Fruit fly (Drosophila melanogaster) whole organism, embryonic: Measurements from ENCODE around the gene CG2972.
A peak's percentile ranks its signal among the peaks of the same experiment; 100 is the strongest.

Source experiments
- Antp ChIP-seq: fragments of 200-800 bp; sonication (Bioruptor generic); optimal IDR thresholded peaks from 3 replicates; lab custom pipeline; 2016; ENCODE audit warnings: missing biosample characterization, missing genetic modification characterization
- Atf3 ChIP-seq: fragments of 200-800 bp; sonication (Bioruptor generic); optimal IDR thresholded peaks from 3 replicates; lab custom pipeline; 2016; ENCODE audit warnings: missing biosample characterization, missing genetic modification characterization
- CG10959 ChIP-seq: fragments of 200-800 bp; sonication (Bioruptor generic); IDR thresholded peaks from 2 replicates; pipeline ENCODE4 v1.3.6; 2022; ENCODE audit warnings: missing biosample characterization, missing genetic modification characterization
- CG11085 ChIP-seq: fragments of 200-800 bp; sonication (Bioruptor generic); IDR thresholded peaks from 2 replicates; pipeline ENCODE4 v1.3.6; 2022; ENCODE audit warnings: missing biosample characterization, missing genetic modification characterization
- CG11093 ChIP-seq: fragments of 200-800 bp; sonication (Bioruptor generic); IDR thresholded peaks from 3 replicates; pipeline ENCODE4 v1.3.6; 2022; ENCODE audit warnings: missing biosample characterization, missing genetic modification characterization
- CG11696 ChIP-seq: fragments of 200-800 bp; sonication (Bioruptor generic); IDR thresholded peaks from 2 replicates; pipeline ENCODE4 v1.3.6; 2022; ENCODE audit warnings: missing biosample characterization, missing genetic modification characterization
- CG12071 ChIP-seq: fragments of 200-800 bp; sonication (Bioruptor generic); optimal IDR thresholded peaks from 3 replicates; lab custom pipeline; 2018; ENCODE audit warnings: missing biosample characterization, mild to moderate bottlenecking, missing genetic modification characterization
- CG12236 ChIP-seq: fragments of 200-800 bp; sonication (Bioruptor generic); optimal IDR thresholded peaks from 2 replicates; lab custom pipeline; 2016; ENCODE audit warnings: missing biosample characterization, missing genetic modification characterization
- CG1529 ChIP-seq: fragments of 200-800 bp; sonication (Bioruptor generic); optimal IDR thresholded peaks from 3 replicates; lab custom pipeline; 2018; ENCODE audit warnings: missing biosample characterization, missing genetic modification characterization
- CG1602 ChIP-seq: fragments of 200-800 bp; sonication (Bioruptor generic); optimal IDR thresholded peaks from 3 replicates; lab custom pipeline; 2016; ENCODE audit warnings: missing biosample characterization, missing genetic modification characterization
- CG16815 ChIP-seq: fragments of 200-800 bp; sonication (Bioruptor generic); optimal IDR thresholded peaks from 3 replicates; lab custom pipeline; 2017; ENCODE audit warnings: missing biosample characterization, mild to moderate bottlenecking, missing genetic modification characterization
- CG17328 ChIP-seq: fragments of 200-800 bp; sonication (Bioruptor generic); IDR thresholded peaks from 2 replicates; pipeline ENCODE4 v1.3.6; 2022; ENCODE audit warnings: missing biosample characterization, missing genetic modification characterization
- CG17361 ChIP-seq: fragments of 200-800 bp; sonication (Bioruptor generic); IDR thresholded peaks from 3 replicates; pipeline ENCODE4 v1.3.6; 2022; ENCODE audit warnings: missing biosample characterization, missing genetic modification characterization
- CG17568 ChIP-seq: fragments of 200-800 bp; sonication (Bioruptor generic); optimal IDR thresholded peaks from 2 replicates; lab custom pipeline; 2018; ENCODE audit warnings: missing biosample characterization, mild to moderate bottlenecking, missing genetic modification characterization, moderate library complexity
- CG2875 ChIP-seq: fragments of 200-800 bp; sonication (Bioruptor generic); optimal IDR thresholded peaks from 2 replicates; lab custom pipeline; 2017; ENCODE audit warnings: missing biosample characterization, mild to moderate bottlenecking, missing genetic modification characterization, missing genetic modification reagents
- CG32532 ChIP-seq: fragments of 200-800 bp; sonication (Bioruptor generic); IDR thresholded peaks from 2 replicates; pipeline ENCODE4 v1.3.6; 2022; ENCODE audit warnings: missing biosample characterization, missing genetic modification characterization
- CG33557 ChIP-seq: fragments of 200-800 bp; sonication (Bioruptor generic); optimal IDR thresholded peaks from 2 replicates; lab custom pipeline; 2019; ENCODE audit warnings: missing biosample characterization, mild to moderate bottlenecking, missing genetic modification characterization, moderate library complexity
- CG4404 ChIP-seq: fragments of 200-800 bp; sonication (Bioruptor generic); IDR thresholded peaks from 2 replicates; pipeline ENCODE4 v1.3.6; 2022; ENCODE audit warnings: missing biosample characterization, missing genetic modification characterization
- CG4730 ChIP-seq: fragments of 200-800 bp; sonication (Bioruptor generic); IDR thresholded peaks from 2 replicates; pipeline ENCODE4 v1.3.6; 2022; ENCODE audit warnings: missing biosample characterization, missing genetic modification characterization
- CG6765 ChIP-seq: fragments of 200-800 bp; sonication (Bioruptor generic); optimal IDR thresholded peaks from 3 replicates; lab custom pipeline; 2017; ENCODE audit warnings: missing biosample characterization, mild to moderate bottlenecking, missing genetic modification characterization
- CG7556 ChIP-seq: fragments of 200-800 bp; sonication (Bioruptor generic); optimal IDR thresholded peaks from 2 replicates; lab custom pipeline; 2017; ENCODE audit warnings: missing biosample characterization, mild to moderate bottlenecking, missing genetic modification characterization
- CG7786 ChIP-seq: fragments of 200-800 bp; sonication (Bioruptor generic); optimal IDR thresholded peaks from 2 replicates; lab custom pipeline; 2016; ENCODE audit warnings: missing biosample characterization, missing genetic modification characterization
- CG8089 ChIP-seq: fragments of 200-800 bp; sonication (Bioruptor generic); optimal IDR thresholded peaks from 3 replicates; lab custom pipeline; 2016; ENCODE audit warnings: missing biosample characterization, missing genetic modification characterization
- CG9932 ChIP-seq: fragments of 200-800 bp; sonication (Bioruptor generic); IDR thresholded peaks from 2 replicates; pipeline ENCODE4 v1.3.6; 2022; ENCODE audit warnings: missing biosample characterization, missing genetic modification characterization
- CoRest ChIP-seq: fragments of 200-800 bp; sonication (Bioruptor generic); optimal IDR thresholded peaks from 3 replicates; lab custom pipeline; 2018; ENCODE audit warnings: missing biosample characterization, mild to moderate bottlenecking, missing genetic modification characterization, moderate library complexity
- Dfd ChIP-seq, 2 experiments: fragments of >200 bp; optimal IDR thresholded peaks; 2 replicates each; lab custom pipeline; 2017; ENCODE audit warnings: missing biosample characterization in 2 of 2, missing genetic modification characterization in 2 of 2
- Dll ChIP-seq: fragments of 200-800 bp; sonication (Bioruptor generic); IDR thresholded peaks from 4 replicates; pipeline ENCODE4 v1.3.6; 2022; ENCODE audit warnings: missing biosample characterization, missing genetic modification characterization; ENCODE audit not compliant: partially characterized antibody
- Gug ChIP-seq: fragments of 200-800 bp; sonication (Bioruptor generic); IDR thresholded peaks from 4 replicates; pipeline ENCODE4 v1.3.6; 2022; ENCODE audit warnings: missing biosample characterization, missing genetic modification characterization
- Hmx ChIP-seq: fragments of 200-800 bp; sonication (Bioruptor generic); optimal IDR thresholded peaks from 2 replicates; lab custom pipeline; 2016; ENCODE audit warnings: missing biosample characterization, missing genetic modification characterization
- Hr51 ChIP-seq, 2 experiments: fragments of 200-800 bp; sonication (Bioruptor generic); optimal IDR thresholded peaks; 2 replicates in 1 of 2; 3 replicates in 1 of 2; lab custom pipeline; 2016 to 2018; ENCODE audit warnings: missing biosample characterization in 2 of 2, missing genetic modification characterization in 2 of 2, mild to moderate bottlenecking in 1 of 2, moderate library complexity in 1 of 2
- Hsf ChIP-seq: fragments of 200-800 bp; sonication (Bioruptor generic); optimal IDR thresholded peaks from 3 replicates; lab custom pipeline; 2016; ENCODE audit warnings: missing biosample characterization, missing genetic modification characterization
- Lhr ChIP-seq: fragments of 200-800 bp; sonication (Bioruptor generic); optimal IDR thresholded peaks from 3 replicates; lab custom pipeline; 2017; ENCODE audit warnings: mild to moderate bottlenecking, missing biosample characterization, missing genetic modification reagents, missing genetic modification characterization
- Nf-YC ChIP-seq: fragments of 200-800 bp; optimal IDR thresholded peaks from 3 replicates; lab custom pipeline; 2019; ENCODE audit warnings: missing biosample characterization, mild to moderate bottlenecking, missing genetic modification characterization, moderate library complexity
- Oaz ChIP-seq: fragments of 200-800 bp; sonication (Bioruptor generic); IDR thresholded peaks from 2 replicates; pipeline ENCODE4 v1.3.6; 2022; ENCODE audit warnings: missing biosample characterization, missing genetic modification characterization
- Scr ChIP-seq: fragments of 200-800 bp; sonication (Bioruptor generic); IDR thresholded peaks from 2 replicates; pipeline ENCODE4 v1.3.6; 2022; ENCODE audit warnings: missing biosample characterization, missing genetic modification characterization; ENCODE audit not compliant: partially characterized antibody
- Side ChIP-seq: fragments of 200-800 bp; sonication (Bioruptor generic); optimal IDR thresholded peaks from 2 replicates; lab custom pipeline; 2016; ENCODE audit warnings: missing biosample characterization, missing genetic modification characterization
- Trl ChIP-seq, 3 experiments: fragments of >200 bp in 2 of 3; fragments of 200-800 bp in 1 of 3; sonication (Bioruptor generic) in 1 of 3; optimal IDR thresholded peaks; 2 replicates in 1 of 3; 3 replicates in 2 of 3; lab custom pipeline; 2016 to 2017; ENCODE audit warnings: missing biosample characterization in 1 of 3, missing genetic modification characterization in 1 of 3
- ab ChIP-seq: fragments of 200-800 bp; sonication (Bioruptor generic); optimal IDR thresholded peaks from 2 replicates; lab custom pipeline; 2016; ENCODE audit warnings: missing biosample characterization, missing genetic modification characterization
- cas ChIP-seq: fragments of 200-800 bp; sonication (Bioruptor generic); IDR thresholded peaks from 2 replicates; pipeline ENCODE4 v1.3.6; 2022; ENCODE audit warnings: missing biosample characterization, missing genetic modification characterization
- chn ChIP-seq: fragments of 200-800 bp; sonication (Bioruptor generic); optimal IDR thresholded peaks from 2 replicates; lab custom pipeline; 2016; ENCODE audit warnings: missing biosample characterization, missing genetic modification characterization
- da ChIP-seq: fragments of 200-800 bp; sonication (Bioruptor generic); optimal IDR thresholded peaks from 2 replicates; lab custom pipeline; 2016; ENCODE audit warnings: missing biosample characterization, missing genetic modification characterization
- dan ChIP-seq: fragments of 200-800 bp; sonication (Bioruptor generic); IDR thresholded peaks from 2 replicates; pipeline ENCODE4 v1.3.6; 2022; ENCODE audit warnings: missing biosample characterization, missing genetic modification characterization
- disco-r ChIP-seq: fragments of 200-800 bp; sonication (Bioruptor generic); optimal IDR thresholded peaks from 2 replicates; lab custom pipeline; 2016; ENCODE audit warnings: missing biosample characterization, missing genetic modification characterization
- emc ChIP-seq: fragments of 200-800 bp; sonication (Bioruptor generic); optimal IDR thresholded peaks from 2 replicates; lab custom pipeline; 2016; ENCODE audit warnings: missing biosample characterization, missing genetic modification characterization
- fu2 ChIP-seq: fragments of 200-800 bp; sonication (Bioruptor generic); optimal IDR thresholded peaks from 2 replicates; lab custom pipeline; 2016; ENCODE audit warnings: missing biosample characterization, missing genetic modification characterization
- nmo ChIP-seq: fragments of 200-800 bp; sonication (Bioruptor generic); optimal IDR thresholded peaks from 2 replicates; lab custom pipeline; 2018; ENCODE audit warnings: missing biosample characterization, mild to moderate bottlenecking, missing genetic modification characterization, moderate library complexity
- pho ChIP-seq: fragments of 200-800 bp; sonication (Bioruptor generic); optimal IDR thresholded peaks from 2 replicates; lab custom pipeline; 2016; ENCODE audit warnings: missing biosample characterization, missing genetic modification characterization
- run ChIP-seq: fragments of 200-800 bp; sonication (Bioruptor generic); optimal IDR thresholded peaks from 3 replicates; lab custom pipeline; 2018; ENCODE audit warnings: missing biosample characterization, mild to moderate bottlenecking, missing genetic modification characterization
- sima ChIP-seq: fragments of 200-800 bp; sonication (Bioruptor generic); optimal IDR thresholded peaks from 2 replicates; lab custom pipeline; 2016; ENCODE audit warnings: missing biosample characterization, missing genetic modification characterization
- z ChIP-seq: fragments of 200-800 bp; sonication (Bioruptor generic); IDR thresholded peaks from 3 replicates; pipeline ENCODE4 v1.3.6; 2022; ENCODE audit warnings: missing biosample characterization, missing genetic modification characterization
- zfh1 ChIP-seq: fragments of 200-800 bp; sonication (Bioruptor generic); IDR thresholded peaks from 3 replicates; pipeline ENCODE4 v1.3.6; 2022; ENCODE audit warnings: missing biosample characterization, missing genetic modification characterization

The CG2972 gene

DNA sequence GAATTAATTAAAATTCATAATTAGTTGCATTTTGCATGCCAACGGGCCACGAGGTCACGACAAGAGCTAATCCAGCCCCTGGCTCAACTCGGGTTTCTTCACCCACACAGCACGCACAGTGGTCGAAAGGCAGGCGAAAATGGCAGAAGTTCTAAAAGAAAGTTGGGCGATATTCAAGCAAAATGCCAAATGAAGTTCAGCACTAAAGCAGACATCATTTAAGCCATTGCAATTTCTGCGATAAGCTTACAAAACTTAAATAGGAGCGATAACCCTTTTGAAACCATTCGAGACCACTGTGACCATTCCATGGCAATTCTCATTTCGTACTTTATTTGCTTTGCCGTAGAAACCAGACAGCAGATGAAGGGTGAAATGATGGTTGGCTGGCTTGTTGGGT is 15.4 kb upstream of the CG2972 start (continued):
- no peak for TF ChIP-seq da
- no peak for TF ChIP-seq Dll (GFP tag; lab: Robert Waterston, UW)
- 0 out of 2 replicates have a peak, but pooled peaks have one; percentile 40 for TF ChIP-seq CG4730 (GFP tag; lab: Robert Waterston, UW)
- no peak for TF ChIP-seq Hmx
- no peak for TF ChIP-seq disco-r
- no peak for TF ChIP-seq emc (GFP tag; lab: Kevin White, UChicago)
- TF ChIP-seq pho: no peak
- TF ChIP-seq CG1529 (GFP tag; lab: Kevin White, UChicago): peak; percentile 20
- TF ChIP-seq CG16815 (GFP tag; lab: Kevin White, UChicago): peak; percentile 28
- peak; percentile 35; the same call in 1 of the 2 replicates for TF ChIP-seq CG11696
- TF ChIP-seq Scr (GFP tag; lab: Robert Waterston, UW): no peak
- TF ChIP-seq nmo (GFP tag; lab: Kevin White, UChicago): peak; percentile 33
- TF ChIP-seq zfh1 (GFP tag; lab: Robert Waterston, UW): peak; percentile 71
- no peak for TF ChIP-seq Nf-YC
- peak; percentile 12 for TF ChIP-seq CG2875 (GFP tag; lab: Kevin White, UChicago)
- peak; percentile 8 for TF ChIP-seq CoRest (tag; lab: Kevin White, UChicago)
- peak in 1 of 2 experiments; percentile 59 for TF ChIP-seq Hr51 (GFP tag; optimal IDR thresholded peaks at IDR 0.05; lab: Kevin White, UChicago)
- peak; percentile 66 for TF ChIP-seq Antp (GFP tag; lab: Kevin White, UChicago)
- no peak for TF ChIP-seq CG11093 (GFP tag; lab: Robert Waterston, UW)
- TF ChIP-seq Trl (optimal IDR thresholded peaks at IDR 0.05; lab: Kevin White, UChicago): no peak
- peak; percentile 28 for TF ChIP-seq Trl (GFP tag; optimal IDR thresholded peaks at IDR 0.05; lab: Kevin White, UChicago)
- no peak for TF ChIP-seq CG33557
- peak; percentile 45; the same call in 1 of the 2 replicates for TF ChIP-seq CG10959
- TF ChIP-seq Dfd (GFP tag; optimal IDR thresholded peaks at IDR 0.05; lab: Kevin White, UChicago): no peak
- no peak for TF ChIP-seq cas
- peak; percentile 16 for TF ChIP-seq chn (GFP tag; lab: Kevin White, UChicago)
- TF ChIP-seq CG1602 (GFP tag; lab: Kevin White, UChicago): no peak
- TF ChIP-seq Side (GFP tag; lab: Kevin White, UChicago): no peak
- TF ChIP-seq CG4404 (GFP tag; lab: Robert Waterston, UW): peak; percentile 49
- TF ChIP-seq Lhr: no peak
- no peak for TF ChIP-seq CG12236 (GFP tag; lab: Kevin White, UChicago)
- no peak for TF ChIP-seq CG17568 (GFP tag; lab: Kevin White, UChicago)
- TF ChIP-seq CG6765 (GFP tag; lab: Kevin White, UChicago): no peak
- no peak for TF ChIP-seq ab (GFP tag; lab: Kevin White, UChicago)
- no peak; the same call in 1 of the 2 replicates for TF ChIP-seq Oaz (GFP tag; lab: Robert Waterston, UW)
- peak; percentile 56; the same call in 1 of the 2 replicates for TF ChIP-seq CG32532 (GFP tag; lab: Robert Waterston, UW)
- TF ChIP-seq CG11085 (GFP tag; lab: Robert Waterston, UW): no peak
- TF ChIP-seq sima (GFP tag; lab: Kevin White, UChicago): no peak
- peak; percentile 10 for TF ChIP-seq Atf3
- TF ChIP-seq CG12071 (GFP tag; lab: Kevin White, UChicago): peak; percentile 50
- 0 out of 2 replicates have a peak, but pooled peaks have one; percentile 38 for TF ChIP-seq CG9932 (GFP tag; lab: Robert Waterston, UW)
- TF ChIP-seq CG8089 (GFP tag; lab: Kevin White, UChicago): peak; percentile 15
- no peak for TF ChIP-seq z (GFP tag; lab: Robert Waterston, UW)
- peak; percentile 30 for TF ChIP-seq CG7556 (GFP tag; lab: Kevin White, UChicago)
- TF ChIP-seq CG17361: no peak
- TF ChIP-seq Gug (GFP tag; lab: Robert Waterston, UW): peak; percentile 38; the same call in 1 of the 4 replicates
- 0 out of 2 replicates have a peak, but pooled peaks have one; percentile 29 for TF ChIP-seq dan (GFP tag; lab: Robert Waterston, UW)
- TF ChIP-seq CG17328 (GFP tag; lab: Robert Waterston, UW): peak; percentile 50; the same call in 1 of the 2 replicates
- peak; percentile 25 for TF ChIP-seq CG7786 (GFP tag; lab: Kevin White, UChicago)
- no peak for TF ChIP-seq fu2 (GFP tag; lab: Kevin White, UChicago)
- TF ChIP-seq run (tag; lab: Kevin White, UChicago): no peak
- TF ChIP-seq Hsf (GFP tag; lab: Kevin White, UChicago): peak; percentile 44
